Fruit fly (Drosophila melanogaster) whole organism, embryonic: ENCODE results near the gene SCCRO.

ENCODE experiments used
- Atf6 ChIP-seq: fragments of 200-800 bp; sonication (Bioruptor generic); IDR thresholded peaks from 2 replicates; pipeline ENCODE4 v1.3.6; 2022; ENCODE audit warnings: missing biosample characterization, missing genetic modification characterization
- Awh ChIP-seq: fragments of 200-800 bp; sonication (Bioruptor generic); IDR thresholded peaks from 2 replicates; pipeline ENCODE4, ENCODE4 v1.3.6; 2022; ENCODE audit warnings: missing biosample characterization, missing genetic modification characterization
- Bteb2 ChIP-seq: fragments of 200-800 bp; sonication (Bioruptor generic); optimal IDR thresholded peaks from 2 replicates; lab custom pipeline; 2016; ENCODE audit warnings: missing biosample characterization, missing genetic modification characterization
- CG10209 ChIP-seq: fragments of 200-800 bp; sonication (Bioruptor generic); optimal IDR thresholded peaks from 3 replicates; lab custom pipeline; 2017; ENCODE audit warnings: missing biosample characterization, mild to moderate bottlenecking, missing genetic modification characterization, missing genetic modification reagents
- CG10462 ChIP-seq: fragments of 200-800 bp; sonication (Bioruptor generic); optimal IDR thresholded peaks from 2 replicates; lab custom pipeline; 2016; ENCODE audit warnings: missing biosample characterization, missing genetic modification characterization
- CG11504 ChIP-seq: fragments of 200-800 bp; sonication (Bioruptor generic); optimal IDR thresholded peaks from 3 replicates; lab custom pipeline; 2019; ENCODE audit warnings: missing biosample characterization, mild to moderate bottlenecking, missing genetic modification characterization, moderate library complexity
- CG11696 ChIP-seq: fragments of 200-800 bp; sonication (Bioruptor generic); IDR thresholded peaks from 2 replicates; pipeline ENCODE4 v1.3.6; 2022; ENCODE audit warnings: missing biosample characterization, missing genetic modification characterization
- CG14710 ChIP-seq: fragments of 200-800 bp; sonication (Bioruptor generic); optimal IDR thresholded peaks from 3 replicates; lab custom pipeline; 2019; ENCODE audit warnings: missing biosample characterization, mild to moderate bottlenecking, missing genetic modification characterization, moderate library complexity
- CG14860 ChIP-seq: fragments of 200-800 bp; sonication (Bioruptor generic); IDR thresholded peaks from 3 replicates; pipeline ENCODE4 v1.3.6; 2022; ENCODE audit warnings: missing biosample characterization, missing genetic modification characterization; ENCODE audit not compliant: partially characterized antibody
- CG15269 ChIP-seq: fragments of 200-800 bp; sonication (Bioruptor generic); optimal IDR thresholded peaks from 2 replicates; lab custom pipeline; 2018; ENCODE audit warnings: missing biosample characterization, mild to moderate bottlenecking, missing genetic modification characterization, moderate library complexity
- CG1792 ChIP-seq: fragments of 200-800 bp; sonication (Bioruptor generic); optimal IDR thresholded peaks from 2 replicates; lab custom pipeline; 2016; ENCODE audit warnings: missing biosample characterization, missing genetic modification characterization
- CG6272 ChIP-seq: fragments of 200-800 bp; sonication (Bioruptor generic); IDR thresholded peaks from 2 replicates; pipeline ENCODE4 v1.3.6; 2022; ENCODE audit warnings: missing biosample characterization, missing genetic modification characterization
- CG6689 ChIP-seq: fragments of 200-800 bp; sonication (Bioruptor generic); IDR thresholded peaks from 2 replicates; pipeline ENCODE4 v1.3.6; 2022; ENCODE audit warnings: missing biosample characterization, missing genetic modification characterization
- CG6765 ChIP-seq: fragments of 200-800 bp; sonication (Bioruptor generic); optimal IDR thresholded peaks from 3 replicates; lab custom pipeline; 2017; ENCODE audit warnings: missing biosample characterization, mild to moderate bottlenecking, missing genetic modification characterization
- CG6813 ChIP-seq: fragments of 200-800 bp; sonication (Bioruptor generic); optimal IDR thresholded peaks from 2 replicates; lab custom pipeline; 2017; ENCODE audit warnings: missing biosample characterization, missing genetic modification characterization, mild to moderate bottlenecking, moderate library complexity, missing genetic modification reagents
- CG6854 ChIP-seq: fragments of 200-800 bp; sonication (Bioruptor generic); optimal IDR thresholded peaks from 3 replicates; lab custom pipeline; 2017; ENCODE audit warnings: missing biosample characterization, mild to moderate bottlenecking, missing genetic modification characterization
- CG8478 ChIP-seq: fragments of >200 bp; optimal IDR thresholded peaks from 2 replicates; lab custom pipeline; 2018
- CG8924 ChIP-seq: fragments of 200-800 bp; optimal IDR thresholded peaks from 3 replicates; lab custom pipeline; 2019; ENCODE audit warnings: missing biosample characterization, mild to moderate bottlenecking, missing genetic modification characterization, moderate library complexity
- Deaf1 ChIP-seq: fragments of 200-800 bp; optimal IDR thresholded peaks from 3 replicates; lab custom pipeline; 2019; ENCODE audit warnings: missing biosample characterization, mild to moderate bottlenecking, missing genetic modification characterization, moderate library complexity
- Eip74EF ChIP-seq, 2 experiments: fragments of 200-800 bp in 1 of 2; fragments of >200 bp in 1 of 2; sonication (Bioruptor generic) in 1 of 2; optimal IDR thresholded peaks; 2 replicates each; lab custom pipeline; 2017 to 2019; ENCODE audit warnings: missing biosample characterization in 2 of 2, missing genetic modification characterization in 2 of 2, mild to moderate bottlenecking in 1 of 2, moderate library complexity in 1 of 2
- Gsc ChIP-seq: fragments of 200-800 bp; sonication (Bioruptor generic); IDR thresholded peaks from 2 replicates; pipeline ENCODE4 v1.3.6; 2022; ENCODE audit warnings: missing biosample characterization, missing genetic modification characterization
- HLH3B ChIP-seq: fragments of 200-800 bp; sonication (Bioruptor generic); IDR thresholded peaks from 2 replicates; pipeline ENCODE4 v1.3.6; 2022; ENCODE audit warnings: missing biosample characterization, missing genetic modification characterization
- Hr39 ChIP-seq: fragments of >200 bp; optimal IDR thresholded peaks from 2 replicates; lab custom pipeline; 2017
- Hsf ChIP-seq: fragments of 200-800 bp; sonication (Bioruptor generic); optimal IDR thresholded peaks from 3 replicates; lab custom pipeline; 2016; ENCODE audit warnings: missing biosample characterization, missing genetic modification characterization
- Kr ChIP-seq: fragments of 200-800 bp; sonication (Bioruptor generic); optimal IDR thresholded peaks from 2 replicates; lab custom pipeline; 2017; ENCODE audit warnings: missing biosample characterization, mild to moderate bottlenecking, missing genetic modification characterization
- Nf-YC ChIP-seq: fragments of 200-800 bp; optimal IDR thresholded peaks from 3 replicates; lab custom pipeline; 2019; ENCODE audit warnings: missing biosample characterization, mild to moderate bottlenecking, missing genetic modification characterization, moderate library complexity
- Rx ChIP-seq: fragments of 200-800 bp; sonication (Bioruptor generic); IDR thresholded peaks from 2 replicates; pipeline ENCODE4 v1.3.6; 2022; ENCODE audit warnings: missing biosample characterization, missing genetic modification characterization
- Sox102F ChIP-seq: fragments of 200-800 bp; sonication (Bioruptor generic); optimal IDR thresholded peaks from 2 replicates; lab custom pipeline; 2018; ENCODE audit warnings: missing biosample characterization, mild to moderate bottlenecking, missing genetic modification characterization, moderate library complexity
- ac ChIP-seq: fragments of 200-800 bp; sonication (Bioruptor generic); optimal IDR thresholded peaks from 3 replicates; lab custom pipeline; 2017; ENCODE audit warnings: missing biosample characterization, mild to moderate bottlenecking, missing genetic modification characterization
- amos ChIP-seq: fragments of 200-800 bp; sonication (Bioruptor generic); IDR thresholded peaks from 2 replicates; pipeline ENCODE4 v1.3.6; 2022; ENCODE audit warnings: missing biosample characterization, missing genetic modification characterization; ENCODE audit not compliant: partially characterized antibody
- bbx ChIP-seq: fragments of 200-800 bp; sonication (Bioruptor generic); IDR thresholded peaks from 2 replicates; pipeline ENCODE4 v1.3.6; 2022; ENCODE audit warnings: missing biosample characterization, missing genetic modification characterization; ENCODE audit not compliant: partially characterized antibody
- chif ChIP-seq, 2 experiments: fragments of 200-800 bp; sonication (Bioruptor generic); optimal IDR thresholded peaks; 3 replicates each; lab custom pipeline; 2016; ENCODE audit warnings: missing biosample characterization in 2 of 2, missing genetic modification characterization in 2 of 2
- danr ChIP-seq: fragments of 200-800 bp; sonication (Bioruptor generic); IDR thresholded peaks from 2 replicates; pipeline ENCODE4 v1.3.6; 2022; ENCODE audit warnings: missing biosample characterization, missing genetic modification characterization
- disco-r ChIP-seq: fragments of 200-800 bp; sonication (Bioruptor generic); optimal IDR thresholded peaks from 2 replicates; lab custom pipeline; 2016; ENCODE audit warnings: missing biosample characterization, missing genetic modification characterization
- gcm ChIP-seq: fragments of 200-800 bp; sonication (Bioruptor generic); optimal IDR thresholded peaks from 2 replicates; lab custom pipeline; 2019; ENCODE audit warnings: missing biosample characterization, mild to moderate bottlenecking, missing genetic modification characterization, moderate library complexity
- hth ChIP-seq: fragments of >200 bp; optimal IDR thresholded peaks from 2 replicates; lab custom pipeline; 2017; ENCODE audit warnings: inconsistent platforms
- jigr1 ChIP-seq: fragments of 200-800 bp; sonication (Bioruptor generic); IDR thresholded peaks from 3 replicates; pipeline ENCODE4 v1.3.6; 2022; ENCODE audit warnings: missing biosample characterization, missing genetic modification characterization
- kni ChIP-seq: fragments of 200-800 bp; sonication (Bioruptor generic); optimal IDR thresholded peaks from 3 replicates; lab custom pipeline; 2017; ENCODE audit warnings: mild to moderate bottlenecking, missing biosample characterization, missing genetic modification reagents, missing genetic modification characterization
- lilli ChIP-seq: fragments of 200-800 bp; sonication (Bioruptor generic); optimal IDR thresholded peaks from 3 replicates; lab custom pipeline; 2016; ENCODE audit warnings: missing biosample characterization, missing genetic modification characterization
- p53 ChIP-seq: fragments of 200-800 bp; sonication (Bioruptor generic); optimal IDR thresholded peaks from 2 replicates; lab custom pipeline; 2016; ENCODE audit warnings: missing biosample characterization, missing genetic modification characterization
- pb ChIP-seq: fragments of 200-800 bp; sonication (Bioruptor generic); optimal IDR thresholded peaks from 3 replicates; lab custom pipeline; 2016; ENCODE audit warnings: missing biosample characterization, missing genetic modification characterization
- sr ChIP-seq: fragments of 200-800 bp; sonication (Bioruptor generic); IDR thresholded peaks from 3 replicates; pipeline ENCODE4 v1.3.6; 2022; ENCODE audit warnings: missing biosample characterization, missing genetic modification characterization
- tna ChIP-seq: fragments of 200-800 bp; sonication (Bioruptor generic); IDR thresholded peaks from 2 replicates; pipeline ENCODE4 v1.3.6; 2022; ENCODE audit warnings: missing biosample characterization, missing genetic modification characterization; ENCODE audit not compliant: partially characterized antibody
- tup ChIP-seq: fragments of 200-800 bp; sonication (Bioruptor generic); optimal IDR thresholded peaks from 2 replicates; lab custom pipeline; 2016; ENCODE audit warnings: missing biosample characterization, mild to moderate bottlenecking, missing genetic modification characterization, moderate library complexity
- twi ChIP-seq: fragments of 200-800 bp; optimal IDR thresholded peaks from 2 replicates; lab custom pipeline; 2019; ENCODE audit warnings: missing biosample characterization, mild to moderate bottlenecking, missing genetic modification characterization, moderate library complexity
- usp ChIP-seq: fragments of >200 bp; optimal IDR thresholded peaks from 2 replicates; lab custom pipeline; 2017; ENCODE audit warnings: missing biosample characterization, missing genetic modification characterization
- vvl ChIP-seq: fragments of 200-800 bp; sonication (Bioruptor generic); IDR thresholded peaks from 2 replicates; pipeline ENCODE4 v1.3.6; 2022; ENCODE audit warnings: missing biosample characterization, missing genetic modification characterization
- wor ChIP-seq: fragments of 200-800 bp; sonication (Bioruptor generic); IDR thresholded peaks from 2 replicates; pipeline ENCODE4 v1.3.6; 2022; ENCODE audit warnings: missing biosample characterization, missing genetic modification characterization
- zfh1 ChIP-seq: fragments of 200-800 bp; sonication (Bioruptor generic); IDR thresholded peaks from 3 replicates; pipeline ENCODE4 v1.3.6; 2022; ENCODE audit warnings: missing biosample characterization, missing genetic modification characterization

SCCRO gene

dm6 chr3L:15587445-15588381 lies 24.5 kb downstream of the SCCRO start, which contains the start of gene CG7656 (continued):
- TF ChIP-seq Kr (GFP tag; lab: Kevin White, UChicago) (no peak), jigr1 (no peak), CG14710 (no peak), Sox102F (GFP tag; lab: Kevin White, UChicago) (peak; percentile 19), vvl (GFP tag; lab: Robert Waterston, UW) (peak; percentile 61), Hr39 (lab: Kevin White, UChicago) (no peak), Gsc (GFP tag; lab: Robert Waterston, UW) (no peak), Hsf (GFP tag; lab: Kevin White, UChicago) (peak; percentile 74), bbx (no peak), ac (GFP tag; lab: Kevin White, UChicago) (no peak), tup (GFP tag; lab: Kevin White, UChicago) (peak; percentile 53), CG10209 (GFP tag; lab: Kevin White, UChicago) (peak; percentile 22), Rx (0 out of 2 replicates have a peak, but pooled peaks have one; percentile 10), CG11504 (tag; lab: Kevin White, UChicago) (peak; percentile 41), CG8924 (tag; lab: Kevin White, UChicago) (peak; percentile 55), Eip74EF (GFP tag; optimal IDR thresholded peaks at IDR 0.05; lab: Kevin White, UChicago) (no peak), Awh (GFP tag; lab: Robert Waterston, UW) (peak; percentile 74), Bteb2 (peak; percentile 2), CG6689 (peak; percentile 100), CG6272 (peak; percentile 47; the same call in 1 of the 2 replicates), chif (GFP tag; optimal IDR thresholded peaks at IDR 0.05; lab: Kevin White, UChicago) (peak in 1 of 2 experiments; percentile 80), Deaf1 (tag; lab: Kevin White, UChicago) (no peak), Atf6 (GFP tag; lab: Robert Waterston, UW) (peak; percentile 37; the same call in 1 of the 2 replicates), danr (GFP tag; lab: Robert Waterston, UW) (0 out of 2 replicates have a peak, but pooled peaks have one; percentile 12), CG14860 (GFP tag; lab: Robert Waterston, UW) (no peak), pb (peak; percentile 56), CG6854 (peak; percentile 10), p53 (GFP tag; lab: Kevin White, UChicago) (peak; percentile 71), kni (GFP tag; lab: Kevin White, UChicago) (no peak), CG15269 (tag; lab: Kevin White, UChicago) (peak; percentile 20), CG8478 (no peak), hth (no peak), lilli (GFP tag; lab: Kevin White, UChicago) (peak; percentile 86), Nf-YC (tag; lab: Kevin White, UChicago) (no peak), gcm (no peak), wor (no peak), tna (GFP tag; lab: Robert Waterston, UW) (no peak), twi (no peak), CG10462 (GFP tag; lab: Kevin White, UChicago) (peak; percentile 33), sr (GFP tag; lab: Robert Waterston, UW) (no peak), zfh1 (GFP tag; lab: Robert Waterston, UW) (peak; percentile 83), HLH3B (GFP tag; lab: Robert Waterston, UW) (no peak), CG11696 (GFP tag; lab: Robert Waterston, UW) (peak; percentile 94), CG6813 (GFP tag; lab: Kevin White, UChicago) (peak; percentile 9), disco-r (GFP tag; lab: Kevin White, UChicago) (no peak), CG6765 (GFP tag; lab: Kevin White, UChicago) (no peak), amos (GFP tag; lab: Robert Waterston, UW) (no peak; the same call in 1 of the 2 replicates), CG1792 (GFP tag; lab: Kevin White, UChicago) (peak; percentile 59), usp (no peak)
